Fruit fly (Drosophila melanogaster) whole organism, embryonic: ENCODE results near the gene CG18132.

Experiments used
- CG10565 ChIP-seq: fragments of 200-800 bp; sonication (Bioruptor generic); optimal IDR thresholded peaks from 3 replicates; lab custom pipeline; 2016; ENCODE audit warnings: missing biosample characterization, mild to moderate bottlenecking, missing genetic modification characterization
- CG10979 ChIP-seq: fragments of 200-800 bp; sonication (Bioruptor generic); optimal IDR thresholded peaks from 2 replicates; lab custom pipeline; 2018; ENCODE audit warnings: missing biosample characterization, mild to moderate bottlenecking, missing genetic modification characterization, moderate library complexity
- CG12769 ChIP-seq: fragments of 200-800 bp; sonication (Bioruptor generic); optimal IDR thresholded peaks from 2 replicates; lab custom pipeline; 2019; ENCODE audit warnings: missing biosample characterization, mild to moderate bottlenecking, missing genetic modification characterization, moderate library complexity
- CG15479 ChIP-seq: fragments of 200-800 bp; sonication (Bioruptor generic); optimal IDR thresholded peaks from 3 replicates; lab custom pipeline; 2019; ENCODE audit warnings: missing biosample characterization, mild to moderate bottlenecking, missing genetic modification characterization, moderate library complexity
- CG17186 ChIP-seq: fragments of 200-800 bp; sonication (Bioruptor generic); optimal IDR thresholded peaks from 3 replicates; lab custom pipeline; 2017; ENCODE audit warnings: missing biosample characterization, missing genetic modification reagents, missing genetic modification characterization
- CG17802 ChIP-seq: fragments of 200-800 bp; sonication (Bioruptor generic); optimal IDR thresholded peaks from 2 replicates; lab custom pipeline; 2018; ENCODE audit warnings: missing biosample characterization, mild to moderate bottlenecking, missing genetic modification characterization, moderate library complexity
- CG18619 ChIP-seq: fragments of 200-800 bp; sonication (Bioruptor generic); optimal IDR thresholded peaks from 3 replicates; lab custom pipeline; 2017; ENCODE audit warnings: missing biosample characterization, mild to moderate bottlenecking, missing genetic modification characterization
- CG2129 ChIP-seq: fragments of 200-800 bp; sonication (Bioruptor generic); IDR thresholded peaks from 2 replicates; pipeline ENCODE4 v1.3.6; 2022; ENCODE audit warnings: missing biosample characterization, missing genetic modification characterization; ENCODE audit not compliant: partially characterized antibody
- CG30431 ChIP-seq: fragments of 200-800 bp; sonication (Bioruptor generic); optimal IDR thresholded peaks from 2 replicates; lab custom pipeline; 2017; ENCODE audit warnings: missing biosample characterization, missing genetic modification characterization
- CG31441 ChIP-seq: fragments of 200-800 bp; sonication (Bioruptor generic); IDR thresholded peaks from 2 replicates; pipeline ENCODE4 v1.3.6; 2022; ENCODE audit warnings: missing biosample characterization, missing genetic modification characterization
- CG34422 ChIP-seq: fragments of 200-800 bp; sonication (Bioruptor generic); IDR thresholded peaks from 3 replicates; pipeline ENCODE4 v1.3.6; 2022; ENCODE audit warnings: missing biosample characterization, missing genetic modification characterization
- CG4404 ChIP-seq: fragments of 200-800 bp; sonication (Bioruptor generic); IDR thresholded peaks from 2 replicates; pipeline ENCODE4 v1.3.6; 2022; ENCODE audit warnings: missing biosample characterization, missing genetic modification characterization
- CG6683 ChIP-seq: fragments of 200-800 bp; sonication (Bioruptor generic); optimal IDR thresholded peaks from 2 replicates; lab custom pipeline; 2017; ENCODE audit warnings: missing biosample characterization, mild to moderate bottlenecking, missing genetic modification characterization, missing genetic modification reagents
- CG9215 ChIP-seq: fragments of 200-800 bp; sonication (Bioruptor generic); IDR thresholded peaks from 2 replicates; pipeline ENCODE4 v1.3.6; 2022; ENCODE audit warnings: missing biosample characterization, missing genetic modification characterization
- CG9609 ChIP-seq: fragments of 200-800 bp; sonication (Bioruptor generic); optimal IDR thresholded peaks from 3 replicates; lab custom pipeline; 2016; ENCODE audit warnings: missing biosample characterization, missing genetic modification characterization
- D19B ChIP-seq: fragments of 200-800 bp; sonication (Bioruptor generic); optimal IDR thresholded peaks from 2 replicates; lab custom pipeline; 2017; ENCODE audit warnings: missing biosample characterization, mild to moderate bottlenecking, missing genetic modification characterization
- E2f1 ChIP-seq: fragments of 200-800 bp; sonication (Bioruptor generic); IDR thresholded peaks from 2 replicates; pipeline ENCODE4 v1.3.6; 2022; ENCODE audit warnings: missing biosample characterization, missing genetic modification characterization
- HLH54F ChIP-seq: fragments of 200-800 bp; sonication (Bioruptor generic); optimal IDR thresholded peaks from 3 replicates; lab custom pipeline; 2016; ENCODE audit warnings: missing biosample characterization, missing genetic modification characterization
- Hmr ChIP-seq: fragments of 200-800 bp; sonication (Bioruptor generic); optimal IDR thresholded peaks from 3 replicates; lab custom pipeline; 2017; ENCODE audit warnings: mild to moderate bottlenecking, missing biosample characterization, missing genetic modification reagents, missing genetic modification characterization
- Hr3 ChIP-seq: fragments of 200-800 bp; sonication (Bioruptor generic); optimal IDR thresholded peaks from 3 replicates; lab custom pipeline; 2016; ENCODE audit warnings: missing biosample characterization, missing genetic modification characterization
- Hr78 ChIP-seq, 2 experiments: fragments of 200-800 bp in 1 of 2; fragments of >200 bp in 1 of 2; sonication (Bioruptor generic) in 1 of 2; optimal IDR thresholded peaks; 2 replicates each; lab custom pipeline; 2017 to 2019; ENCODE audit warnings: missing biosample characterization in 2 of 2, missing genetic modification characterization in 2 of 2, mild to moderate bottlenecking in 1 of 2, moderate library complexity in 1 of 2
- Hsf ChIP-seq: fragments of 200-800 bp; sonication (Bioruptor generic); optimal IDR thresholded peaks from 3 replicates; lab custom pipeline; 2016; ENCODE audit warnings: missing biosample characterization, missing genetic modification characterization
- Mrtf ChIP-seq: fragments of 200-800 bp; sonication (Bioruptor generic); IDR thresholded peaks from 3 replicates; pipeline ENCODE4 v1.3.6; 2022; ENCODE audit warnings: missing biosample characterization, missing genetic modification characterization
- Nf-YB ChIP-seq: fragments of 200-800 bp; sonication (Bioruptor generic); optimal IDR thresholded peaks from 3 replicates; lab custom pipeline; 2019; ENCODE audit warnings: missing biosample characterization, mild to moderate bottlenecking, missing genetic modification characterization, moderate library complexity
- Opbp ChIP-seq: fragments of 200-800 bp; sonication (Bioruptor generic); IDR thresholded peaks from 3 replicates; pipeline ENCODE4 v1.3.6; 2022; ENCODE audit warnings: missing biosample characterization, missing genetic modification characterization; ENCODE audit not compliant: partially characterized antibody
- Sin3A ChIP-seq: fragments of >200 bp; optimal IDR thresholded peaks from 2 replicates; lab custom pipeline; 2018
- Six4 ChIP-seq: fragments of 200-800 bp; sonication (Bioruptor generic); optimal IDR thresholded peaks from 2 replicates; lab custom pipeline; 2016; ENCODE audit warnings: missing biosample characterization, missing genetic modification characterization
- Vsx1 ChIP-seq: fragments of 200-800 bp; sonication (Bioruptor generic); optimal IDR thresholded peaks from 2 replicates; lab custom pipeline; 2017; ENCODE audit warnings: missing biosample characterization, mild to moderate bottlenecking, missing genetic modification characterization, missing genetic modification reagents
- ac ChIP-seq: fragments of 200-800 bp; sonication (Bioruptor generic); optimal IDR thresholded peaks from 3 replicates; lab custom pipeline; 2017; ENCODE audit warnings: missing biosample characterization, mild to moderate bottlenecking, missing genetic modification characterization
- ase ChIP-seq: fragments of 200-800 bp; sonication (Bioruptor generic); IDR thresholded peaks from 3 replicates; pipeline ENCODE4 v1.3.6; 2022; ENCODE audit warnings: missing biosample characterization, missing genetic modification characterization
- bab2 ChIP-seq: fragments of 200-800 bp; sonication (Bioruptor generic); optimal IDR thresholded peaks from 2 replicates; lab custom pipeline; 2016; ENCODE audit warnings: missing biosample characterization, missing genetic modification characterization
- bigmax ChIP-seq: fragments of 200-800 bp; sonication (Bioruptor generic); optimal IDR thresholded peaks from 2 replicates; lab custom pipeline; 2018; ENCODE audit warnings: missing biosample characterization, mild to moderate bottlenecking, missing genetic modification characterization
- bsh ChIP-seq, 2 experiments: fragments of 200-800 bp; sonication (Bioruptor generic); optimal IDR thresholded peaks; 2 replicates each; lab custom pipeline; 2017 to 2018; ENCODE audit warnings: mild to moderate bottlenecking in 2 of 2, missing biosample characterization in 2 of 2, missing genetic modification characterization in 2 of 2, moderate library complexity in 1 of 2
- dati ChIP-seq: fragments of 200-800 bp; sonication (Bioruptor generic); IDR thresholded peaks from 2 replicates; pipeline ENCODE4 v1.3.6; 2022; ENCODE audit warnings: missing biosample characterization, missing genetic modification characterization
- dmrt11E ChIP-seq: fragments of 200-800 bp; sonication (Bioruptor generic); optimal IDR thresholded peaks from 3 replicates; lab custom pipeline; 2018; ENCODE audit warnings: missing biosample characterization, mild to moderate bottlenecking, missing genetic modification characterization, moderate library complexity
- grau ChIP-seq: fragments of 200-800 bp; optimal IDR thresholded peaks from 3 replicates; lab custom pipeline; 2019; ENCODE audit warnings: missing biosample characterization, mild to moderate bottlenecking, missing genetic modification characterization, moderate library complexity
- gsb ChIP-seq: fragments of 200-800 bp; sonication (Bioruptor generic); IDR thresholded peaks from 2 replicates; pipeline ENCODE4 v1.3.6; 2022; ENCODE audit warnings: missing biosample characterization, missing genetic modification characterization
- h ChIP-seq: fragments of >200 bp; optimal IDR thresholded peaks from 2 replicates; lab custom pipeline; 2017
- inv ChIP-seq: fragments of 200-800 bp; sonication (Bioruptor generic); IDR thresholded peaks from 2 replicates; pipeline ENCODE4 v1.3.6; 2022; ENCODE audit warnings: missing biosample characterization, missing genetic modification characterization; ENCODE audit not compliant: partially characterized antibody
- lov ChIP-seq, 2 experiments: fragments of 200-800 bp in 1 of 2; fragments of >200 bp in 1 of 2; sonication (Bioruptor generic) in 1 of 2; IDR thresholded peaks in 1 of 2; optimal IDR thresholded peaks in 1 of 2; 2 replicates in 1 of 2; 3 replicates in 1 of 2; pipeline versions ENCODE4 v1.3.6 to Lab custom; 2017 to 2022; ENCODE audit warnings: missing biosample characterization in 1 of 2, missing genetic modification characterization in 1 of 2
- nau ChIP-seq: fragments of 200-800 bp; sonication (Bioruptor generic); optimal IDR thresholded peaks from 3 replicates; lab custom pipeline; 2017; ENCODE audit warnings: missing biosample characterization, mild to moderate bottlenecking, missing genetic modification characterization, missing genetic modification reagents
- scrt ChIP-seq: fragments of 200-800 bp; sonication (Bioruptor generic); optimal IDR thresholded peaks from 2 replicates; lab custom pipeline; 2018; ENCODE audit warnings: missing biosample characterization, mild to moderate bottlenecking, missing genetic modification characterization, moderate library complexity
- sqz ChIP-seq: fragments of 200-800 bp; sonication (Bioruptor generic); optimal IDR thresholded peaks from 3 replicates; lab custom pipeline; 2018; ENCODE audit warnings: missing biosample characterization, mild to moderate bottlenecking, missing genetic modification characterization
- ssp ChIP-seq: fragments of 200-800 bp; sonication (Bioruptor generic); IDR thresholded peaks from 2 replicates; pipeline ENCODE4 v1.3.6; 2022; ENCODE audit warnings: missing biosample characterization, missing genetic modification characterization
- stwl ChIP-seq: fragments of 200-800 bp; sonication (Bioruptor generic); optimal IDR thresholded peaks from 3 replicates; lab custom pipeline; 2018; ENCODE audit warnings: missing biosample characterization, mild to moderate bottlenecking, missing genetic modification characterization, moderate library complexity
- tgo ChIP-seq: fragments of 200-800 bp; sonication (Bioruptor generic); IDR thresholded peaks from 3 replicates; pipeline ENCODE4 v1.3.6; 2022; ENCODE audit warnings: missing biosample characterization, missing genetic modification characterization
- unpg ChIP-seq: fragments of 200-800 bp; sonication (Bioruptor generic); optimal IDR thresholded peaks from 3 replicates; lab custom pipeline; 2018; ENCODE audit warnings: missing biosample characterization, mild to moderate bottlenecking, missing genetic modification characterization, moderate library complexity
- wor ChIP-seq: fragments of 200-800 bp; sonication (Bioruptor generic); IDR thresholded peaks from 2 replicates; pipeline ENCODE4 v1.3.6; 2022; ENCODE audit warnings: missing biosample characterization, missing genetic modification characterization
- zf30C ChIP-seq: fragments of 200-800 bp; sonication (Bioruptor generic); optimal IDR thresholded peaks from 3 replicates; lab custom pipeline; 2018; ENCODE audit warnings: missing biosample characterization, mild to moderate bottlenecking, missing genetic modification characterization

Gene CG18132

dm6 chr2L:1485975-1486665, 31.2 kb downstream of the CG18132 start (continued):
- TF ChIP-seq Vsx1 (GFP tag; lab: Kevin White, UChicago) (no peak), gsb (GFP tag; lab: Robert Waterston, UW) (no peak), wor (GFP tag; lab: Robert Waterston, UW) (no peak), lov (optimal IDR thresholded peaks at IDR 0.05; lab: Kevin White, UChicago) (no peak), lov (GFP tag; IDR thresholded peaks at IDR 0.05; lab: Robert Waterston, UW) (no peak), sqz (GFP tag; lab: Kevin White, UChicago) (no peak), CG6683 (GFP tag; lab: Kevin White, UChicago) (no peak), zf30C (GFP tag; lab: Kevin White, UChicago) (no peak), dmrt11E (tag; lab: Kevin White, UChicago) (no peak), CG18619 (GFP tag; lab: Kevin White, UChicago) (no peak), bsh (GFP tag; optimal IDR thresholded peaks at IDR 0.05; lab: Kevin White, UChicago) (peak in 1 of 2 experiments; percentile 29), scrt (GFP tag; lab: Kevin White, UChicago) (no peak), D19B (GFP tag; lab: Kevin White, UChicago) (no peak), tgo (GFP tag; lab: Robert Waterston, UW) (no peak), CG10979 (no peak), CG31441 (GFP tag; lab: Robert Waterston, UW) (0 out of 2 replicates have a peak, but pooled peaks have one; percentile 19), stwl (tag; lab: Kevin White, UChicago) (no peak), unpg (GFP tag; lab: Kevin White, UChicago) (no peak), ac (GFP tag; lab: Kevin White, UChicago) (no peak), inv (no peak), Six4 (GFP tag; lab: Kevin White, UChicago) (no peak), CG10565 (no peak), CG4404 (peak; percentile 36), CG2129 (no peak), ssp (GFP tag; lab: Robert Waterston, UW) (no peak), Hr78 (GFP tag; optimal IDR thresholded peaks at IDR 0.05; lab: Kevin White, UChicago) (no peak), E2f1 (GFP tag; lab: Robert Waterston, UW) (peak; percentile 42; the same call in 1 of the 2 replicates), CG15479 (peak; percentile 40), nau (no peak), Nf-YB (GFP tag; lab: Kevin White, UChicago) (no peak), HLH54F (GFP tag; lab: Kevin White, UChicago) (no peak), CG9215 (peak; percentile 10; the same call in 1 of the 2 replicates), bab2 (GFP tag; lab: Kevin White, UChicago) (no peak), dati (GFP tag; lab: Robert Waterston, UW) (no peak), CG9609 (GFP tag; lab: Kevin White, UChicago) (no peak), Opbp (GFP tag; lab: Robert Waterston, UW) (no peak), CG34422 (GFP tag; lab: Robert Waterston, UW) (peak; percentile 36; the same call in 2 of the 3 replicates), bigmax (no peak), CG12769 (tag; lab: Kevin White, UChicago) (no peak), CG30431 (no peak), Hr3 (GFP tag; lab: Kevin White, UChicago) (no peak), CG17802 (tag; lab: Kevin White, UChicago) (no peak), Mrtf (GFP tag; lab: Robert Waterston, UW) (no peak), Sin3A (lab: Kevin White, UChicago) (no peak), h (lab: Kevin White, UChicago) (no peak), ase (no peak), grau (tag; lab: Kevin White, UChicago) (no peak), Hsf (GFP tag; lab: Kevin White, UChicago) (no peak), CG17186 (GFP tag; lab: Kevin White, UChicago) (peak; percentile 5), Hmr (no peak)
